Fruit fly (Drosophila melanogaster) whole organism, embryonic: ENCODE data around the gene CG13605.

Source experiments
- B-H1 ChIP-seq: fragments of 200-800 bp; sonication (Bioruptor generic); IDR thresholded peaks from 3 replicates; pipeline ENCODE4 v1.3.6; 2022; ENCODE audit warnings: missing biosample characterization, missing genetic modification characterization
- CG1024 ChIP-seq: fragments of 200-800 bp; sonication (Bioruptor generic); IDR thresholded peaks from 2 replicates; pipeline ENCODE4 v1.3.6; 2022; ENCODE audit warnings: missing biosample characterization, missing genetic modification characterization
- CG10274 ChIP-seq: fragments of 200-800 bp; sonication (Bioruptor generic); optimal IDR thresholded peaks from 3 replicates; lab custom pipeline; 2017; ENCODE audit warnings: missing biosample characterization, mild to moderate bottlenecking, missing genetic modification characterization
- CG10654 ChIP-seq: fragments of 200-800 bp; sonication (Bioruptor generic); optimal IDR thresholded peaks from 2 replicates; lab custom pipeline; 2016; ENCODE audit warnings: missing biosample characterization, missing genetic modification characterization
- CG11504 ChIP-seq: fragments of 200-800 bp; sonication (Bioruptor generic); optimal IDR thresholded peaks from 3 replicates; lab custom pipeline; 2019; ENCODE audit warnings: missing biosample characterization, mild to moderate bottlenecking, missing genetic modification characterization, moderate library complexity
- CG17359 ChIP-seq: fragments of 200-800 bp; sonication (Bioruptor generic); optimal IDR thresholded peaks from 3 replicates; lab custom pipeline; 2018; ENCODE audit warnings: missing biosample characterization, mild to moderate bottlenecking, missing genetic modification characterization, moderate library complexity
- CG17361 ChIP-seq: fragments of 200-800 bp; sonication (Bioruptor generic); IDR thresholded peaks from 3 replicates; pipeline ENCODE4 v1.3.6; 2022; ENCODE audit warnings: missing biosample characterization, missing genetic modification characterization
- CG1792 ChIP-seq: fragments of 200-800 bp; sonication (Bioruptor generic); optimal IDR thresholded peaks from 2 replicates; lab custom pipeline; 2016; ENCODE audit warnings: missing biosample characterization, missing genetic modification characterization
- CG2129 ChIP-seq: fragments of 200-800 bp; sonication (Bioruptor generic); IDR thresholded peaks from 2 replicates; pipeline ENCODE4 v1.3.6; 2022; ENCODE audit warnings: missing biosample characterization, missing genetic modification characterization; ENCODE audit not compliant: partially characterized antibody
- CG2712 ChIP-seq: fragments of 200-800 bp; optimal IDR thresholded peaks from 3 replicates; lab custom pipeline; 2019; ENCODE audit warnings: missing biosample characterization, mild to moderate bottlenecking, missing genetic modification characterization, moderate library complexity
- CG3065 ChIP-seq: fragments of 200-800 bp; sonication (Bioruptor generic); optimal IDR thresholded peaks from 2 replicates; lab custom pipeline; 2016; ENCODE audit warnings: missing biosample characterization, missing genetic modification characterization
- CG3838 ChIP-seq: fragments of 200-800 bp; sonication (Bioruptor generic); optimal IDR thresholded peaks from 3 replicates; lab custom pipeline; 2016; ENCODE audit warnings: missing biosample characterization, missing genetic modification characterization
- CG3847 ChIP-seq: fragments of 200-800 bp; sonication (Bioruptor generic); IDR thresholded peaks from 2 replicates; pipeline ENCODE4 v1.3.6; 2022; ENCODE audit warnings: missing biosample characterization, missing genetic modification characterization
- CG5180 ChIP-seq: fragments of 200-800 bp; sonication (Bioruptor generic); optimal IDR thresholded peaks from 3 replicates; lab custom pipeline; 2017; ENCODE audit warnings: missing biosample characterization, missing genetic modification characterization, mild to moderate bottlenecking, moderate library complexity, missing genetic modification reagents
- CG8089 ChIP-seq: fragments of 200-800 bp; sonication (Bioruptor generic); optimal IDR thresholded peaks from 3 replicates; lab custom pipeline; 2016; ENCODE audit warnings: missing biosample characterization, missing genetic modification characterization
- CG8944 ChIP-seq: fragments of 200-800 bp; sonication (Bioruptor generic); optimal IDR thresholded peaks from 3 replicates; lab custom pipeline; 2016; ENCODE audit warnings: missing biosample characterization, missing genetic modification characterization
- CG9817 ChIP-seq: fragments of 200-800 bp; sonication (Bioruptor generic); optimal IDR thresholded peaks from 2 replicates; lab custom pipeline; 2018; ENCODE audit warnings: missing biosample characterization, mild to moderate bottlenecking, missing genetic modification characterization, moderate library complexity
- Chrac-16 ChIP-seq: fragments of 200-800 bp; sonication (Bioruptor generic); optimal IDR thresholded peaks from 3 replicates; lab custom pipeline; 2016; ENCODE audit warnings: missing biosample characterization, missing genetic modification characterization
- Dip3 ChIP-seq: fragments of 200-800 bp; sonication (Bioruptor generic); optimal IDR thresholded peaks from 3 replicates; lab custom pipeline; 2016; ENCODE audit warnings: missing biosample characterization, missing genetic modification characterization
- E2f2 ChIP-seq: fragments of 200-800 bp; sonication (Bioruptor generic); IDR thresholded peaks from 2 replicates; pipeline ENCODE4 v1.3.6; 2022; ENCODE audit warnings: missing biosample characterization, missing genetic modification characterization
- Ets97D ChIP-seq: fragments of 200-800 bp; sonication (Bioruptor generic); optimal IDR thresholded peaks from 3 replicates; lab custom pipeline; 2016; ENCODE audit warnings: missing biosample characterization, missing genetic modification characterization
- Hr39 ChIP-seq: fragments of >200 bp; optimal IDR thresholded peaks from 2 replicates; lab custom pipeline; 2017
- Max ChIP-seq: fragments of 200-800 bp; sonication (Bioruptor generic); optimal IDR thresholded peaks from 2 replicates; lab custom pipeline; 2016; ENCODE audit warnings: missing biosample characterization, mild to moderate bottlenecking, missing genetic modification characterization
- Myb ChIP-seq: fragments of 200-800 bp; sonication (Bioruptor generic); optimal IDR thresholded peaks from 2 replicates; lab custom pipeline; 2016; ENCODE audit warnings: missing biosample characterization, missing genetic modification characterization
- Neu2 ChIP-seq: fragments of 200-800 bp; sonication (Bioruptor generic); optimal IDR thresholded peaks from 3 replicates; lab custom pipeline; 2016; ENCODE audit warnings: missing biosample characterization, missing genetic modification characterization, borderline replicate concordance
- Optix ChIP-seq: fragments of 200-800 bp; sonication (Bioruptor generic); IDR thresholded peaks from 3 replicates; pipeline ENCODE4 v1.3.6; 2022; ENCODE audit warnings: missing biosample characterization, missing genetic modification characterization
- Sox100B ChIP-seq: fragments of 200-800 bp; sonication (Bioruptor generic); optimal IDR thresholded peaks from 3 replicates; lab custom pipeline; 2018; ENCODE audit warnings: missing biosample characterization, mild to moderate bottlenecking, missing genetic modification characterization
- Trl ChIP-seq, 3 experiments: fragments of >200 bp in 2 of 3; fragments of 200-800 bp in 1 of 3; sonication (Bioruptor generic) in 1 of 3; optimal IDR thresholded peaks; 2 replicates in 1 of 3; 3 replicates in 2 of 3; lab custom pipeline; 2016 to 2017; ENCODE audit warnings: missing biosample characterization in 1 of 3, missing genetic modification characterization in 1 of 3
- YL-1 ChIP-seq: fragments of 200-800 bp; sonication (Bioruptor generic); optimal IDR thresholded peaks from 3 replicates; lab custom pipeline; 2017; ENCODE audit warnings: missing biosample characterization, mild to moderate bottlenecking, missing genetic modification characterization
- ab ChIP-seq: fragments of 200-800 bp; sonication (Bioruptor generic); optimal IDR thresholded peaks from 2 replicates; lab custom pipeline; 2016; ENCODE audit warnings: missing biosample characterization, missing genetic modification characterization
- aop ChIP-seq: fragments of 200-800 bp; sonication (Bioruptor generic); IDR thresholded peaks from 2 replicates; pipeline ENCODE4 v1.3.6; 2022; ENCODE audit warnings: missing biosample characterization, missing genetic modification characterization
- btn ChIP-seq: fragments of 200-800 bp; sonication (Bioruptor generic); optimal IDR thresholded peaks from 2 replicates; lab custom pipeline; 2016; ENCODE audit warnings: missing biosample characterization, missing genetic modification characterization
- chn ChIP-seq: fragments of 200-800 bp; sonication (Bioruptor generic); optimal IDR thresholded peaks from 2 replicates; lab custom pipeline; 2016; ENCODE audit warnings: missing biosample characterization, missing genetic modification characterization
- crc ChIP-seq: fragments of 200-800 bp; sonication (Bioruptor generic); optimal IDR thresholded peaks from 2 replicates; lab custom pipeline; 2016; ENCODE audit warnings: missing biosample characterization, missing genetic modification characterization
- dimm ChIP-seq: fragments of 200-800 bp; sonication (Bioruptor generic); IDR thresholded peaks from 2 replicates; pipeline ENCODE4 v1.3.6; 2022; ENCODE audit warnings: missing biosample characterization, missing genetic modification characterization
- en ChIP-seq: fragments of 200-800 bp; sonication (Bioruptor generic); optimal IDR thresholded peaks from 2 replicates; lab custom pipeline; 2016; ENCODE audit warnings: missing biosample characterization, missing genetic modification characterization
- exex ChIP-seq: fragments of 200-800 bp; sonication (Bioruptor generic); optimal IDR thresholded peaks from 4 replicates; lab custom pipeline; 2018; ENCODE audit warnings: missing biosample characterization, mild to moderate bottlenecking, missing genetic modification characterization, moderate library complexity
- eyg ChIP-seq: fragments of 200-800 bp; sonication (Bioruptor generic); optimal IDR thresholded peaks from 3 replicates; lab custom pipeline; 2016; ENCODE audit warnings: missing biosample characterization, missing genetic modification characterization
- her ChIP-seq: fragments of 200-800 bp; sonication (Bioruptor generic); optimal IDR thresholded peaks from 2 replicates; lab custom pipeline; 2016; ENCODE audit warnings: missing biosample characterization, missing genetic modification characterization
- hth ChIP-seq: fragments of >200 bp; optimal IDR thresholded peaks from 2 replicates; lab custom pipeline; 2017; ENCODE audit warnings: inconsistent platforms
- kni ChIP-seq: fragments of 200-800 bp; sonication (Bioruptor generic); optimal IDR thresholded peaks from 3 replicates; lab custom pipeline; 2017; ENCODE audit warnings: mild to moderate bottlenecking, missing biosample characterization, missing genetic modification reagents, missing genetic modification characterization
- lov ChIP-seq, 2 experiments: fragments of 200-800 bp in 1 of 2; fragments of >200 bp in 1 of 2; sonication (Bioruptor generic) in 1 of 2; IDR thresholded peaks in 1 of 2; optimal IDR thresholded peaks in 1 of 2; 2 replicates in 1 of 2; 3 replicates in 1 of 2; pipeline versions ENCODE4 v1.3.6 to Lab custom; 2017 to 2022; ENCODE audit warnings: missing biosample characterization in 1 of 2, missing genetic modification characterization in 1 of 2
- pan ChIP-seq, 4 experiments: fragments of >200 bp in 3 of 4; fragments of 200-800 bp in 1 of 4; sonication (Bioruptor generic) in 1 of 4; optimal IDR thresholded peaks in 3 of 4; IDR thresholded peaks in 1 of 4; 2 replicates each; pipeline versions ENCODE4 v1.3.6 to Lab custom; 2017 to 2022; ENCODE audit warnings: missing biosample characterization in 2 of 4, missing genetic modification characterization in 2 of 4, mixed read lengths in 1 of 4
- pho ChIP-seq: fragments of 200-800 bp; sonication (Bioruptor generic); optimal IDR thresholded peaks from 2 replicates; lab custom pipeline; 2016; ENCODE audit warnings: missing biosample characterization, missing genetic modification characterization
- tgo ChIP-seq: fragments of 200-800 bp; sonication (Bioruptor generic); IDR thresholded peaks from 3 replicates; pipeline ENCODE4 v1.3.6; 2022; ENCODE audit warnings: missing biosample characterization, missing genetic modification characterization
- tna ChIP-seq: fragments of 200-800 bp; sonication (Bioruptor generic); IDR thresholded peaks from 2 replicates; pipeline ENCODE4 v1.3.6; 2022; ENCODE audit warnings: missing biosample characterization, missing genetic modification characterization; ENCODE audit not compliant: partially characterized antibody
- toy ChIP-seq: fragments of 200-800 bp; sonication (Bioruptor generic); IDR thresholded peaks from 2 replicates; pipeline ENCODE4 v1.3.6; 2022; ENCODE audit warnings: missing biosample characterization, missing genetic modification characterization
- trem ChIP-seq: fragments of 200-800 bp; optimal IDR thresholded peaks from 3 replicates; lab custom pipeline; 2019; ENCODE audit warnings: missing biosample characterization, mild to moderate bottlenecking, missing genetic modification characterization, moderate library complexity
- usp ChIP-seq: fragments of >200 bp; optimal IDR thresholded peaks from 2 replicates; lab custom pipeline; 2017; ENCODE audit warnings: missing biosample characterization, missing genetic modification characterization

The CG13605 gene

dm6 chr3R:24150103-24150502, 37.9 kb upstream of the CG13605 start, which contains the start of gene p38c:
Gene p38c, minus strand, starts transcription at chr3R:24150203.
- TF ChIP-seq Optix (GFP tag; lab: Robert Waterston, UW) (no peak), CG5180 (GFP tag; lab: Kevin White, UChicago) (peak; percentile 71)

- no peak for TF ChIP-seq CG8944 (GFP tag; lab: Kevin White, UChicago)
- TF ChIP-seq Sox100B (GFP tag; lab: Kevin White, UChicago): no peak
- TF ChIP-seq lov (optimal IDR thresholded peaks at IDR 0.05; lab: Kevin White, UChicago): no peak
- no peak for TF ChIP-seq lov (GFP tag; IDR thresholded peaks at IDR 0.05; lab: Robert Waterston, UW)
- TF ChIP-seq btn (GFP tag; lab: Kevin White, UChicago): no peak
- no peak for TF ChIP-seq CG3838 (GFP tag; lab: Kevin White, UChicago)
- TF ChIP-seq usp (GFP tag; lab: Kevin White, UChicago): no peak
- TF ChIP-seq CG3065 (GFP tag; lab: Kevin White, UChicago): no peak
- peak; percentile 20 for TF ChIP-seq Ets97D (GFP tag; lab: Kevin White, UChicago)
- no peak for TF ChIP-seq tna
- TF ChIP-seq Hr39 (lab: Kevin White, UChicago): no peak
- no peak for TF ChIP-seq B-H1 (GFP tag; lab: Robert Waterston, UW)
- no peak for TF ChIP-seq hth (lab: Kevin White, UChicago)
- 0 out of 3 replicates have a peak, but pooled peaks have one; percentile 32 for TF ChIP-seq CG17361 (GFP tag; lab: Robert Waterston, UW)
- TF ChIP-seq trem (tag; lab: Kevin White, UChicago): peak; percentile 28
- peak; percentile 37; the same call in 1 of the 2 replicates for TF ChIP-seq E2f2 (GFP tag; lab: Robert Waterston, UW)
- TF ChIP-seq exex (tag; lab: Kevin White, UChicago): no peak
- TF ChIP-seq pan (optimal IDR thresholded peaks at IDR 0.05; lab: Kevin White, UChicago): no peak
- TF ChIP-seq pan (GFP tag; optimal IDR thresholded peaks at IDR 0.05 in 1 of 2, IDR thresholded peaks at IDR 0.05 in 1 of 2): no peak
- TF ChIP-seq CG1024 (GFP tag; lab: Robert Waterston, UW): no peak
- no peak for TF ChIP-seq eyg
- no peak for TF ChIP-seq Dip3 (GFP tag; lab: Kevin White, UChicago)
- no peak for TF ChIP-seq ab (GFP tag; lab: Kevin White, UChicago)
- TF ChIP-seq pho (GFP tag; lab: Kevin White, UChicago): no peak
- no peak for TF ChIP-seq chn (GFP tag; lab: Kevin White, UChicago)
- TF ChIP-seq dimm (GFP tag; lab: Robert Waterston, UW): no peak
- peak; percentile 2 for TF ChIP-seq CG17359
- no peak for TF ChIP-seq crc
- no peak for TF ChIP-seq Myb (GFP tag; lab: Kevin White, UChicago)
- no peak for TF ChIP-seq Max
- TF ChIP-seq Trl (optimal IDR thresholded peaks at IDR 0.05; lab: Kevin White, UChicago): no peak
- no peak for TF ChIP-seq Trl (GFP tag; optimal IDR thresholded peaks at IDR 0.05; lab: Kevin White, UChicago)
- peak; percentile 5; the same call in 1 of the 2 replicates for TF ChIP-seq CG3847 (GFP tag; lab: Robert Waterston, UW)
- TF ChIP-seq CG8089: no peak
- peak; percentile 33 for TF ChIP-seq CG11504
- TF ChIP-seq tgo (GFP tag; lab: Robert Waterston, UW): no peak
- no peak for TF ChIP-seq kni (GFP tag; lab: Kevin White, UChicago)
- TF ChIP-seq CG10274: no peak
- TF ChIP-seq CG2129 (GFP tag; lab: Robert Waterston, UW): no peak
- TF ChIP-seq CG1792 (GFP tag; lab: Kevin White, UChicago): no peak
- TF ChIP-seq Neu2 (GFP tag; lab: Kevin White, UChicago): no peak
- TF ChIP-seq CG10654 (GFP tag; lab: Kevin White, UChicago): no peak
- no peak for TF ChIP-seq toy
- no peak for TF ChIP-seq aop (GFP tag; lab: Robert Waterston, UW)
- TF ChIP-seq YL-1 (GFP tag; lab: Kevin White, UChicago): no peak
- TF ChIP-seq her: no peak
- TF ChIP-seq CG2712 (tag; lab: Kevin White, UChicago): peak; percentile 48
- no peak for TF ChIP-seq en
- peak; percentile 17 for TF ChIP-seq Chrac-16 (GFP tag; lab: Kevin White, UChicago)
- TF ChIP-seq CG9817: peak; percentile 14
Measured at dm6 chr3R:24148838-24149237, 36.6 kb upstream of the CG13605 start, which contains the start of gene Slimp. Gene Slimp, minus strand, starts transcription at chr3R:24148967.
